Worm (Caenorhabditis elegans) whole organism, L1 larva: Measurements from ENCODE around the gene twk-45.

ENCODE experiments used
- nhr-20 ChIP-seq: sonication (generic microtip); optimal IDR thresholded peaks from 2 replicates; lab custom pipeline; 2016; ENCODE audit warnings: mild to moderate bottlenecking, missing genetic modification characterization, missing compliant biosample characterization
- snu-23 ChIP-seq: sonication (generic microtip); optimal IDR thresholded peaks from 2 replicates; lab custom pipeline; 2016; ENCODE audit warnings: missing genetic modification characterization, missing compliant biosample characterization
- zag-1 ChIP-seq: fragments of 150-350 bp; optimal IDR thresholded peaks from 2 replicates; lab custom pipeline; 2014; ENCODE audit warnings: missing biosample characterization, missing genetic modification characterization

- TF ChIP-seq snu-23 (GFP tag; lab: Kevin White, UChicago) = no peak
- no peak for TF ChIP-seq nhr-20 (tag; lab: Kevin White, UChicago)
- TF ChIP-seq zag-1 = no peak
Measured at ce11 chrIII:2746553-2746952, 55.1 kb downstream of the twk-45 start, which contains the start of gene Y71H2AM.14.
